Fruit fly (Drosophila melanogaster) whole organism, embryonic: ENCODE data around the gene Hsp83.

Source experiments
- Asciz ChIP-seq: fragments of 200-800 bp; sonication (Bioruptor generic); optimal IDR thresholded peaks from 2 replicates; lab custom pipeline; 2017; ENCODE audit warnings: missing biosample characterization, mild to moderate bottlenecking, missing genetic modification characterization, missing genetic modification reagents
- C15 ChIP-seq: fragments of 200-800 bp; sonication (Bioruptor generic); IDR thresholded peaks from 3 replicates; pipeline ENCODE4 v1.3.6; 2022; ENCODE audit warnings: missing biosample characterization, missing genetic modification characterization
- CG10431 ChIP-seq: fragments of 200-800 bp; sonication (Bioruptor generic); optimal IDR thresholded peaks from 3 replicates; lab custom pipeline; 2018; ENCODE audit warnings: missing biosample characterization, mild to moderate bottlenecking, missing genetic modification characterization
- CG11247 ChIP-seq: fragments of 200-800 bp; sonication (Bioruptor generic); IDR thresholded peaks from 2 replicates; pipeline ENCODE4 v1.3.6; 2022; ENCODE audit warnings: missing biosample characterization, missing genetic modification characterization
- CG12219 ChIP-seq: fragments of 200-800 bp; sonication (Bioruptor generic); optimal IDR thresholded peaks from 3 replicates; lab custom pipeline; 2018; ENCODE audit warnings: missing biosample characterization, mild to moderate bottlenecking, missing genetic modification characterization
- CG14014 ChIP-seq: fragments of 200-800 bp; sonication (Bioruptor generic); IDR thresholded peaks from 2 replicates; pipeline ENCODE4 v1.3.6; 2022; ENCODE audit warnings: missing biosample characterization, missing genetic modification characterization
- CG15601 ChIP-seq: fragments of 200-800 bp; sonication (Bioruptor generic); optimal IDR thresholded peaks from 3 replicates; lab custom pipeline; 2019; ENCODE audit warnings: missing biosample characterization, mild to moderate bottlenecking, missing genetic modification characterization, moderate library complexity
- CG16815 ChIP-seq: fragments of 200-800 bp; sonication (Bioruptor generic); optimal IDR thresholded peaks from 3 replicates; lab custom pipeline; 2017; ENCODE audit warnings: missing biosample characterization, mild to moderate bottlenecking, missing genetic modification characterization
- CG17829 ChIP-seq: fragments of 200-800 bp; optimal IDR thresholded peaks from 2 replicates; lab custom pipeline; 2019; ENCODE audit warnings: missing biosample characterization, mild to moderate bottlenecking, missing genetic modification characterization, moderate library complexity
- CG32532 ChIP-seq: fragments of 200-800 bp; sonication (Bioruptor generic); IDR thresholded peaks from 2 replicates; pipeline ENCODE4 v1.3.6; 2022; ENCODE audit warnings: missing biosample characterization, missing genetic modification characterization
- CG34422 ChIP-seq: fragments of 200-800 bp; sonication (Bioruptor generic); IDR thresholded peaks from 3 replicates; pipeline ENCODE4 v1.3.6; 2022; ENCODE audit warnings: missing biosample characterization, missing genetic modification characterization
- CG3838 ChIP-seq: fragments of 200-800 bp; sonication (Bioruptor generic); optimal IDR thresholded peaks from 3 replicates; lab custom pipeline; 2016; ENCODE audit warnings: missing biosample characterization, missing genetic modification characterization
- CG4360 ChIP-seq: fragments of 200-800 bp; sonication (Bioruptor generic); IDR thresholded peaks from 2 replicates; pipeline ENCODE4 v1.3.6; 2022; ENCODE audit warnings: missing biosample characterization, missing genetic modification characterization
- CG4424 ChIP-seq: fragments of 200-800 bp; sonication (Bioruptor generic); optimal IDR thresholded peaks from 3 replicates; lab custom pipeline; 2016; ENCODE audit warnings: missing biosample characterization, missing genetic modification characterization
- CG7556 ChIP-seq: fragments of 200-800 bp; sonication (Bioruptor generic); optimal IDR thresholded peaks from 2 replicates; lab custom pipeline; 2017; ENCODE audit warnings: missing biosample characterization, mild to moderate bottlenecking, missing genetic modification characterization
- CG7963 ChIP-seq: fragments of 200-800 bp; sonication (Bioruptor generic); IDR thresholded peaks from 3 replicates; pipeline ENCODE4 v1.3.6; 2022; ENCODE audit warnings: missing biosample characterization, missing genetic modification characterization; ENCODE audit not compliant: partially characterized antibody
- CG8924 ChIP-seq: fragments of 200-800 bp; optimal IDR thresholded peaks from 3 replicates; lab custom pipeline; 2019; ENCODE audit warnings: missing biosample characterization, mild to moderate bottlenecking, missing genetic modification characterization, moderate library complexity
- CG9932 ChIP-seq: fragments of 200-800 bp; sonication (Bioruptor generic); IDR thresholded peaks from 2 replicates; pipeline ENCODE4 v1.3.6; 2022; ENCODE audit warnings: missing biosample characterization, missing genetic modification characterization
- CkIIα-i1 ChIP-seq: fragments of 200-800 bp; sonication (Bioruptor generic); IDR thresholded peaks from 2 replicates; pipeline ENCODE4 v1.3.6; 2022; ENCODE audit warnings: missing biosample characterization, missing genetic modification characterization
- CoRest ChIP-seq: fragments of 200-800 bp; sonication (Bioruptor generic); optimal IDR thresholded peaks from 3 replicates; lab custom pipeline; 2018; ENCODE audit warnings: missing biosample characterization, mild to moderate bottlenecking, missing genetic modification characterization, moderate library complexity
- E2f1 ChIP-seq: fragments of 200-800 bp; sonication (Bioruptor generic); IDR thresholded peaks from 2 replicates; pipeline ENCODE4 v1.3.6; 2022; ENCODE audit warnings: missing biosample characterization, missing genetic modification characterization
- Ets65A ChIP-seq: fragments of 200-800 bp; sonication (Bioruptor generic); peaks from one replicate; lab custom pipeline; 2016; ENCODE audit warnings: missing biosample characterization, missing genetic modification characterization
- H15 ChIP-seq: fragments of 200-800 bp; sonication (Bioruptor generic); IDR thresholded peaks from 3 replicates; pipeline ENCODE4 v1.3.6; 2022; ENCODE audit warnings: missing biosample characterization, missing genetic modification characterization
- Hand ChIP-seq: fragments of 200-800 bp; sonication (Bioruptor generic); optimal IDR thresholded peaks from 2 replicates; lab custom pipeline; 2017; ENCODE audit warnings: mild to moderate bottlenecking, missing biosample characterization, missing genetic modification reagents, missing genetic modification characterization
- Hr78 ChIP-seq, 2 experiments: fragments of 200-800 bp in 1 of 2; fragments of >200 bp in 1 of 2; sonication (Bioruptor generic) in 1 of 2; optimal IDR thresholded peaks; 2 replicates each; lab custom pipeline; 2017 to 2019; ENCODE audit warnings: missing biosample characterization in 2 of 2, missing genetic modification characterization in 2 of 2, mild to moderate bottlenecking in 1 of 2, moderate library complexity in 1 of 2
- NC2β ChIP-seq: fragments of 200-800 bp; sonication (Bioruptor generic); optimal IDR thresholded peaks from 2 replicates; lab custom pipeline; 2016; ENCODE audit warnings: missing biosample characterization, missing genetic modification characterization
- Nf-YC ChIP-seq: fragments of 200-800 bp; optimal IDR thresholded peaks from 3 replicates; lab custom pipeline; 2019; ENCODE audit warnings: missing biosample characterization, mild to moderate bottlenecking, missing genetic modification characterization, moderate library complexity
- Sin3A ChIP-seq: fragments of >200 bp; optimal IDR thresholded peaks from 2 replicates; lab custom pipeline; 2018
- ab ChIP-seq: fragments of 200-800 bp; sonication (Bioruptor generic); optimal IDR thresholded peaks from 2 replicates; lab custom pipeline; 2016; ENCODE audit warnings: missing biosample characterization, missing genetic modification characterization
- ac ChIP-seq: fragments of 200-800 bp; sonication (Bioruptor generic); optimal IDR thresholded peaks from 3 replicates; lab custom pipeline; 2017; ENCODE audit warnings: missing biosample characterization, mild to moderate bottlenecking, missing genetic modification characterization
- az2 ChIP-seq: fragments of 200-800 bp; sonication (Bioruptor generic); optimal IDR thresholded peaks from 3 replicates; lab custom pipeline; 2016; ENCODE audit warnings: missing biosample characterization, missing genetic modification characterization
- bowl ChIP-seq: fragments of 200-800 bp; sonication (Bioruptor generic); IDR thresholded peaks from 2 replicates; pipeline ENCODE4 v1.3.6; 2022; ENCODE audit warnings: missing biosample characterization, missing genetic modification characterization
- cas ChIP-seq: fragments of 200-800 bp; sonication (Bioruptor generic); IDR thresholded peaks from 2 replicates; pipeline ENCODE4 v1.3.6; 2022; ENCODE audit warnings: missing biosample characterization, missing genetic modification characterization
- ems ChIP-seq: fragments of 200-800 bp; sonication (Bioruptor generic); optimal IDR thresholded peaks from 3 replicates; lab custom pipeline; 2016; ENCODE audit warnings: missing biosample characterization, missing genetic modification characterization
- gcm2 ChIP-seq: fragments of 200-800 bp; sonication (Bioruptor generic); optimal IDR thresholded peaks from 2 replicates; lab custom pipeline; 2016; ENCODE audit warnings: missing biosample characterization, missing genetic modification characterization
- ham ChIP-seq: fragments of 200-800 bp; sonication (Bioruptor generic); IDR thresholded peaks from 2 replicates; pipeline ENCODE4 v1.3.6; 2022; ENCODE audit warnings: missing biosample characterization, missing genetic modification characterization
- knrl ChIP-seq: fragments of 200-800 bp; sonication (Bioruptor generic); IDR thresholded peaks from 3 replicates; pipeline ENCODE4 v1.3.6; 2022; ENCODE audit warnings: missing biosample characterization, missing genetic modification characterization; ENCODE audit not compliant: partially characterized antibody
- lbe ChIP-seq: fragments of 200-800 bp; sonication (Bioruptor generic); optimal IDR thresholded peaks from 2 replicates; lab custom pipeline; 2016; ENCODE audit warnings: missing biosample characterization, mild to moderate bottlenecking, missing genetic modification characterization
- lov ChIP-seq, 2 experiments: fragments of 200-800 bp in 1 of 2; fragments of >200 bp in 1 of 2; sonication (Bioruptor generic) in 1 of 2; IDR thresholded peaks in 1 of 2; optimal IDR thresholded peaks in 1 of 2; 2 replicates in 1 of 2; 3 replicates in 1 of 2; pipeline versions ENCODE4 v1.3.6 to Lab custom; 2017 to 2022; ENCODE audit warnings: missing biosample characterization in 1 of 2, missing genetic modification characterization in 1 of 2
- mirr ChIP-seq: fragments of 200-800 bp; sonication (Bioruptor generic); optimal IDR thresholded peaks from 3 replicates; lab custom pipeline; 2018; ENCODE audit warnings: missing biosample characterization, mild to moderate bottlenecking, missing genetic modification characterization
- org-1 ChIP-seq: fragments of 200-800 bp; sonication (Bioruptor generic); optimal IDR thresholded peaks from 2 replicates; lab custom pipeline; 2017; ENCODE audit warnings: missing biosample characterization, missing genetic modification characterization
- prd ChIP-seq, 3 experiments: fragments of >200 bp in 2 of 3; fragments of 200-800 bp in 1 of 3; sonication (Bioruptor generic) in 1 of 3; optimal IDR thresholded peaks in 2 of 3; IDR thresholded peaks in 1 of 3; 2 replicates in 2 of 3; 3 replicates in 1 of 3; pipeline versions ENCODE4 v1.3.6 to Lab custom; 2017 to 2022; ENCODE audit warnings: missing biosample characterization in 1 of 3, missing genetic modification characterization in 1 of 3
- schlank ChIP-seq: fragments of 200-800 bp; sonication (Bioruptor generic); optimal IDR thresholded peaks from 2 replicates; lab custom pipeline; 2018; ENCODE audit warnings: missing biosample characterization, mild to moderate bottlenecking, missing genetic modification characterization
- sens-2 ChIP-seq: fragments of 200-800 bp; sonication (Bioruptor generic); IDR thresholded peaks from 2 replicates; pipeline ENCODE4 v1.3.6; 2022; ENCODE audit warnings: missing biosample characterization, missing genetic modification characterization
- sisA ChIP-seq: fragments of 200-800 bp; sonication (Bioruptor generic); IDR thresholded peaks from 2 replicates; pipeline ENCODE4 v1.3.6; 2022; ENCODE audit warnings: missing biosample characterization, missing genetic modification characterization
- tll ChIP-seq, 2 experiments: fragments of 200-800 bp in 1 of 2; fragments of >200 bp in 1 of 2; sonication (Bioruptor generic) in 1 of 2; optimal IDR thresholded peaks; 2 replicates each; lab custom pipeline; 2017 to 2019; ENCODE audit warnings: missing biosample characterization in 2 of 2, missing genetic modification characterization in 2 of 2, mild to moderate bottlenecking in 1 of 2, moderate library complexity in 1 of 2
- tna ChIP-seq: fragments of 200-800 bp; sonication (Bioruptor generic); IDR thresholded peaks from 2 replicates; pipeline ENCODE4 v1.3.6; 2022; ENCODE audit warnings: missing biosample characterization, missing genetic modification characterization; ENCODE audit not compliant: partially characterized antibody
- tup ChIP-seq: fragments of 200-800 bp; sonication (Bioruptor generic); optimal IDR thresholded peaks from 2 replicates; lab custom pipeline; 2016; ENCODE audit warnings: missing biosample characterization, mild to moderate bottlenecking, missing genetic modification characterization, moderate library complexity

Gene Hsp83

dm6 chr3L:3222643-3223389 is 30.0 kb downstream of the Hsp83 start, which contains the start of the genes RpL28 and eIF1 (continued):
- TF ChIP-seq C15 (peak; percentile 86; the same call in 2 of the 3 replicates), CG32532 (GFP tag; lab: Robert Waterston, UW) (peak; percentile 81), CG7963 (GFP tag; lab: Robert Waterston, UW) (peak; percentile 45; the same call in 1 of the 3 replicates), Hr78 (GFP tag; optimal IDR thresholded peaks at IDR 0.05; lab: Kevin White, UChicago) (peak in 1 of 2 experiments; percentile 43), sens-2 (GFP tag; lab: Robert Waterston, UW) (peak; percentile 87), CG8924 (peak; percentile 81), org-1 (GFP tag; lab: Kevin White, UChicago) (peak; percentile 86), ham (GFP tag; lab: Robert Waterston, UW) (peak; percentile 52; the same call in 1 of the 2 replicates), Hand (GFP tag; lab: Kevin White, UChicago) (peak; percentile 81), tup (peak; percentile 78), CG17829 (tag; lab: Kevin White, UChicago) (peak; percentile 85), tll (GFP tag; optimal IDR thresholded peaks at IDR 0.05; lab: Kevin White, UChicago) (peak in 1 of 2 experiments; percentile 42), CG11247 (GFP tag; lab: Robert Waterston, UW) (peak; percentile 87), E2f1 (GFP tag; lab: Robert Waterston, UW) (peak; percentile 70), prd (optimal IDR thresholded peaks at IDR 0.05; lab: Kevin White, UChicago) (no peak), prd (GFP tag; IDR thresholded peaks at IDR 0.05; lab: Robert Waterston, UW) (peak; percentile 74), Nf-YC (peak; percentile 81), az2 (GFP tag; lab: Kevin White, UChicago) (peak; percentile 88), sisA (GFP tag; lab: Robert Waterston, UW) (peak; percentile 73), CG10431 (GFP tag; lab: Kevin White, UChicago) (peak; percentile 90), CG12219 (GFP tag; lab: Kevin White, UChicago) (peak; percentile 87), cas (peak; percentile 61), mirr (GFP tag; lab: Kevin White, UChicago) (peak; percentile 94), CG4424 (GFP tag; lab: Kevin White, UChicago) (peak; percentile 93), ems (GFP tag; lab: Kevin White, UChicago) (peak; percentile 85), NC2β (GFP tag; lab: Kevin White, UChicago) (peak; percentile 98), CG15601 (tag; lab: Kevin White, UChicago) (peak; percentile 84), CG14014 (GFP tag; lab: Robert Waterston, UW) (peak; percentile 73), Ets65A (GFP tag; lab: Kevin White, UChicago) (peak; percentile 99), lbe (peak; percentile 86), CG16815 (GFP tag; lab: Kevin White, UChicago) (peak; percentile 78), bowl (0 out of 2 replicates have a peak, but pooled peaks have one; percentile 58), H15 (GFP tag; lab: Robert Waterston, UW) (peak; percentile 79), tna (GFP tag; lab: Robert Waterston, UW) (no peak; the same call in 1 of the 2 replicates), knrl (peak; percentile 82), CG9932 (GFP tag; lab: Robert Waterston, UW) (peak; percentile 89), gcm2 (GFP tag; lab: Kevin White, UChicago) (peak; percentile 90), CG7556 (GFP tag; lab: Kevin White, UChicago) (peak; percentile 85), CG3838 (GFP tag; lab: Kevin White, UChicago) (peak; percentile 84), ab (peak; percentile 69), CG34422 (peak; percentile 84), Sin3A (lab: Kevin White, UChicago) (peak; percentile 94), ac (GFP tag; lab: Kevin White, UChicago) (peak; percentile 88), Asciz (GFP tag; lab: Kevin White, UChicago) (peak; percentile 88), schlank (tag; lab: Kevin White, UChicago) (peak; percentile 94), CoRest (tag; lab: Kevin White, UChicago) (peak; percentile 88), lov (optimal IDR thresholded peaks at IDR 0.05; lab: Kevin White, UChicago) (no peak), lov (GFP tag; IDR thresholded peaks at IDR 0.05; lab: Robert Waterston, UW) (peak; percentile 95), CG4360 (GFP tag; lab: Robert Waterston, UW) (peak; percentile 59; the same call in 1 of the 2 replicates), CkIIα-i1 (GFP tag; lab: Robert Waterston, UW) (peak; percentile 33; the same call in 1 of the 2 replicates)
